Fruit fly (Drosophila melanogaster): ENCODE measurements around the gene CG13921.

DNA sequence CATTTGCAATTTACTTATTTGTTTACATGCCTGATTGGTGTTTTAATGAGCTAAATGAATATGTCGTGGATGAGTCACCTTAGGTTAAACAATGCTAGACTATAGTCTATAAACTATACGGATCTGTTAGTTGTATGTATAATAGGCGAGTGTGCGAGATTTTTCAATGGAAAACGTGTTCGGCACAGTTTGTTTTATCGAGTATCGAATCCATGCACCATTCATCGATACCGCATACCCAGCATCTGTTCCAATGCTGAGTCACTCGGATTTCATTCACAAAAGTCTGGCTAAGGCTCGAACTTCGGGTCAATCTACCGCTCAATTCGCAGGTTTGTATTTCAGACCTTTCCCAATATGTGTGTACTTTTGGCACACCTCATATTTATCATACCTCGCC is 19.3 kb upstream of the CG13921 start:
- TF ChIP-seq Hr96 (GFP tag; optimal IDR thresholded peaks at IDR 0.05): no peak
- TF ChIP-seq Crg-1 (GFP tag; optimal IDR thresholded peaks at IDR 0.05): no peak
- TF ChIP-seq cnc (optimal IDR thresholded peaks at IDR 0.05): no peak
- TF ChIP-seq pad (GFP tag; optimal IDR thresholded peaks at IDR 0.05): no peak
